Worm (Caenorhabditis elegans): ENCODE measurements around the gene C16C8.27.

DNA sequence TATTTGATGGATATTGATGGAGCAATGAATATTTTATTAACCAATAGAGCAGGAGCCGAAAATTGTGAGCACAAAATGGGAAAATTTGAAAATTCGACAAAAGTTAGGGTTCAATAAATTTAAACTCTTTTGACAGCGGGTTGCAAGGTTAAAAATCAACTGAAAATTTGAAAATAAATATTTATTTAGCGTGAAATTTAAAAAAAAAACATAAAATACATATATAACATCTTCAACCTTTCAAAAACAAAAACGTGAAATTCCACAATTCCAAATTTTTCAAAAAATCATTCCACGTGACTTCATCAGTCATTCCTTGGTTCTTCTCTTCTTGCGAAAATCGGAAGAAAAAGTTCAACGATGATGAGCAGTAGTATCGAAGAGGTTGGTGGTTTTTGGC is 12.1 kb upstream of the C16C8.27 start, which contains the start of gene C16C8.18:
- TF ChIP-seq skn-1 (tag; optimal IDR thresholded peaks at IDR 0.05) = no peak
- no peak for TF ChIP-seq unc-39 (tag; optimal IDR thresholded peaks at IDR 0.05)
- TF ChIP-seq fos-1 (tag; optimal IDR thresholded peaks at IDR 0.05) = no peak
- no peak for TF ChIP-seq elt-3 (tag; optimal IDR thresholded peaks at IDR 0.05)
